Worm (Caenorhabditis elegans) whole organism, young adult: ENCODE measurements around the gene srj-22.

ENCODE experiments used
- B0035.1 ChIP-seq: sonication (generic microtip); optimal IDR thresholded peaks from 2 replicates; lab custom pipeline; 2016; ENCODE audit warnings: missing genetic modification characterization, mild to moderate bottlenecking, missing compliant biosample characterization, missing genotype, missing genetic modification reagents
- B0336.3 ChIP-seq: fragments of 200-800 bp; sonication (Bioruptor generic); IDR thresholded peaks from 2 replicates; pipeline ENCODE4 v1.3.6; 2022; ENCODE audit warnings: missing genetic modification characterization, missing compliant biosample characterization
- D2030.7 ChIP-seq: fragments of 200-800 bp; sonication (Bioruptor generic); IDR thresholded peaks from 2 replicates; pipeline ENCODE4 v1.3.6; 2022; ENCODE audit warnings: missing genetic modification reagents, missing genetic modification characterization, missing compliant biosample characterization
- F22D6.2 ChIP-seq: sonication (generic microtip); optimal IDR thresholded peaks from 2 replicates; lab custom pipeline; 2016; ENCODE audit warnings: mild to moderate bottlenecking, missing genetic modification characterization, missing compliant biosample characterization
- F23B12.7 ChIP-seq: sonication (generic microtip); optimal IDR thresholded peaks from 2 replicates; lab custom pipeline; 2017; ENCODE audit warnings: missing genetic modification characterization, mild to moderate bottlenecking, missing compliant biosample characterization, antibody characterized with exemption, moderate library complexity; ENCODE audit not compliant: insufficient read depth
- F33H1.4 ChIP-seq: fragments of 200-800 bp; sonication (Bioruptor generic); IDR thresholded peaks from 2 replicates; pipeline ENCODE4 v1.3.6; 2022; ENCODE audit warnings: missing genetic modification reagents, missing genetic modification characterization, missing compliant biosample characterization
- F52B5.7 ChIP-seq: sonication (generic microtip); optimal IDR thresholded peaks from 2 replicates; lab custom pipeline; 2016; ENCODE audit warnings: mild to moderate bottlenecking, missing genetic modification characterization, missing compliant biosample characterization
- T07F8.4 ChIP-seq: sonication (generic microtip); optimal IDR thresholded peaks from 2 replicates; lab custom pipeline; 2016; ENCODE audit warnings: mild to moderate bottlenecking, missing genetic modification characterization, moderate library complexity, missing compliant biosample characterization
- Y53G8AR.9 ChIP-seq: fragments of 200-800 bp; sonication (Bioruptor generic); conservative IDR thresholded peaks from 2 replicates; pipeline ENCODE4 v1.3.6; 2022; ENCODE audit warnings: missing genetic modification reagents, missing genetic modification characterization, missing compliant biosample characterization
- akir-1 ChIP-seq: fragments of 200-800 bp; sonication (Bioruptor generic); optimal IDR thresholded peaks from 2 replicates; lab custom pipeline; 2018; ENCODE audit warnings: mild to moderate bottlenecking, missing genetic modification characterization, moderate library complexity, missing compliant biosample characterization
- ama-1 ChIP-seq, 3 experiments: fragments of 150-350 bp in 1 of 3; sonication (generic microtip) in 2 of 3; optimal IDR thresholded peaks; 2 replicates each; lab custom pipeline; 2014 to 2018; ENCODE audit warnings: missing biosample characterization in 2 of 3, missing genetic modification characterization in 2 of 3, missing genetic modification reagents in 2 of 3
- aptf-2 ChIP-seq: fragments of 200-800 bp; sonication (Bioruptor generic); conservative IDR thresholded peaks from 2 replicates; pipeline ENCODE4 v1.3.6; 2022; ENCODE audit warnings: missing genetic modification reagents, missing genetic modification characterization, missing compliant biosample characterization
- attf-6 ChIP-seq: fragments of 200-800 bp; sonication (Bioruptor generic); IDR thresholded peaks from 2 replicates; pipeline ENCODE4 v1.3.6; 2022; ENCODE audit warnings: missing genetic modification reagents, missing genetic modification characterization, missing compliant biosample characterization
- bed-2 ChIP-seq: fragments of 200-800 bp; sonication (Bioruptor generic); IDR thresholded peaks from 2 replicates; pipeline ENCODE4 v1.3.6; 2022; ENCODE audit warnings: missing genetic modification reagents, missing genetic modification characterization, missing compliant biosample characterization
- cebp-2 ChIP-seq: fragments of 200-800 bp; sonication (Bioruptor generic); IDR thresholded peaks from 2 replicates; pipeline ENCODE4 v1.3.6; 2022; ENCODE audit warnings: missing genetic modification characterization, missing compliant biosample characterization
- dox-1 ChIP-seq: fragments of 200-800 bp; sonication (Bioruptor generic); IDR thresholded peaks from 2 replicates; pipeline ENCODE4 v1.3.6; 2022; ENCODE audit warnings: missing genetic modification reagents, missing genetic modification characterization, missing compliant biosample characterization
- dpff-1 ChIP-seq: sonication (generic microtip); optimal IDR thresholded peaks from 2 replicates; lab custom pipeline; 2017; ENCODE audit warnings: mild to moderate bottlenecking, missing genetic modification characterization, missing compliant biosample characterization
- efl-1 ChIP-seq: fragments of 150-350 bp; optimal IDR thresholded peaks from 2 replicates; lab custom pipeline; 2014; ENCODE audit warnings: missing biosample characterization, missing genetic modification reagents, missing genetic modification characterization
- egrh-3 ChIP-seq: fragments of 200-800 bp; sonication (Bioruptor generic); IDR thresholded peaks from 2 replicates; pipeline ENCODE4 v1.3.6; 2022; ENCODE audit warnings: missing genetic modification reagents, missing genetic modification characterization, missing compliant biosample characterization
- ekl-4 ChIP-seq: fragments of 200-800 bp; sonication (Bioruptor generic); IDR thresholded peaks from 2 replicates; pipeline ENCODE4 v1.3.6; 2022; ENCODE audit warnings: missing genetic modification reagents, missing genetic modification characterization, missing compliant biosample characterization
- ets-4 ChIP-seq: fragments of 200-800 bp; sonication (Bioruptor generic); optimal IDR thresholded peaks from 2 replicates; lab custom pipeline; 2018; ENCODE audit warnings: mild to moderate bottlenecking, missing genetic modification characterization, missing compliant biosample characterization
- fkh-3 ChIP-seq: sonication (generic microtip); optimal IDR thresholded peaks from 2 replicates; lab custom pipeline; 2016; ENCODE audit warnings: mild to moderate bottlenecking, missing genetic modification characterization, missing compliant biosample characterization
- hlh-26 ChIP-seq: fragments of 200-800 bp; sonication (Bioruptor generic); conservative IDR thresholded peaks from 2 replicates; pipeline ENCODE4 v1.3.6; 2022; ENCODE audit warnings: missing genetic modification reagents, missing genetic modification characterization, missing compliant biosample characterization
- hmg-20 ChIP-seq: fragments of 200-800 bp; sonication (Bioruptor generic); IDR thresholded peaks from 2 replicates; pipeline ENCODE4 v1.3.6; 2022; ENCODE audit warnings: missing genetic modification reagents, missing genetic modification characterization, missing compliant biosample characterization
- hrde-1 ChIP-seq: sonication (generic microtip); optimal IDR thresholded peaks from 2 replicates; lab custom pipeline; 2016; ENCODE audit warnings: missing genetic modification characterization, mild to moderate bottlenecking, missing compliant biosample characterization, moderate library complexity, missing genotype, missing genetic modification reagents, borderline replicate concordance
- let-607 ChIP-seq, 2 experiments: fragments of 200-800 bp in 1 of 2; sonication (Bioruptor generic) in 1 of 2; sonication (generic microtip) in 1 of 2; optimal IDR thresholded peaks; 2 replicates each; lab custom pipeline; 2016 to 2018; ENCODE audit warnings: mild to moderate bottlenecking in 2 of 2, missing compliant biosample characterization in 2 of 2, missing genetic modification characterization in 2 of 2, moderate library complexity in 2 of 2, missing genotype in 1 of 2
- lin-40 ChIP-seq: sonication (generic microtip); optimal IDR thresholded peaks from 2 replicates; lab custom pipeline; 2016; ENCODE audit warnings: missing genetic modification characterization, mild to moderate bottlenecking, missing compliant biosample characterization, missing genotype, missing genetic modification reagents
- lsy-27 ChIP-seq: sonication (generic microtip); optimal IDR thresholded peaks from 2 replicates; lab custom pipeline; 2017; ENCODE audit warnings: missing genetic modification characterization, mild to moderate bottlenecking, missing compliant biosample characterization, antibody characterized with exemption, missing genotype, borderline replicate concordance; ENCODE audit not compliant: insufficient read depth
- mcd-1 ChIP-seq: fragments of 200-800 bp; sonication (Bioruptor generic); IDR thresholded peaks from 2 replicates; pipeline ENCODE4 v1.3.6; 2022; ENCODE audit warnings: missing genetic modification reagents, missing genetic modification characterization, missing compliant biosample characterization
- nfya-2 ChIP-seq: fragments of 200-800 bp; sonication (Bioruptor generic); IDR thresholded peaks from 2 replicates; pipeline ENCODE4 v1.3.6; 2022; ENCODE audit warnings: missing genetic modification reagents, missing genetic modification characterization, missing compliant biosample characterization
- nfyb-1 ChIP-seq: fragments of 200-800 bp; sonication (Bioruptor generic); IDR thresholded peaks from 2 replicates; pipeline ENCODE4 v1.3.6; 2022; ENCODE audit warnings: missing genetic modification reagents, missing genetic modification characterization, missing compliant biosample characterization
- nhr-27 ChIP-seq: fragments of 200-800 bp; sonication (Bioruptor generic); optimal IDR thresholded peaks from 2 replicates; lab custom pipeline; 2018; ENCODE audit warnings: mild to moderate bottlenecking, missing genetic modification characterization, moderate library complexity, missing compliant biosample characterization
- rcor-1 ChIP-seq: fragments of 200-800 bp; sonication (Bioruptor generic); IDR thresholded peaks from 2 replicates; pipeline ENCODE4 v1.3.6; 2022; ENCODE audit warnings: missing genetic modification reagents, missing genetic modification characterization, missing compliant biosample characterization
- rec-8 ChIP-seq, 2 experiments: sonication (generic microtip); optimal IDR thresholded peaks; 2 replicates each; lab custom pipeline; 2016; ENCODE audit warnings: mild to moderate bottlenecking in 2 of 2, missing genetic modification characterization in 2 of 2, missing genetic modification reagents in 2 of 2, missing genotype in 2 of 2, missing biosample characterization in 1 of 2, missing compliant biosample characterization in 1 of 2, moderate library complexity in 1 of 2
- rpc-1 ChIP-seq, 2 experiments: fragments of 150-350 bp in 1 of 2; sonication (generic microtip) in 1 of 2; optimal IDR thresholded peaks; 2 replicates each; lab custom pipeline; 2014 to 2018; ENCODE audit warnings: missing biosample characterization in 1 of 2, missing genetic modification characterization in 1 of 2, missing genetic modification reagents in 1 of 2, missing genotype in 1 of 2
- sea-2 ChIP-seq: fragments of 200-800 bp; sonication (Bioruptor generic); IDR thresholded peaks from 2 replicates; pipeline ENCODE4 v1.3.6; 2022; ENCODE audit warnings: missing genetic modification characterization, missing compliant biosample characterization
- snpc-1.3 ChIP-seq: sonication (generic microtip); optimal IDR thresholded peaks from 2 replicates; lab custom pipeline; 2017; ENCODE audit warnings: missing genetic modification characterization, mild to moderate bottlenecking, missing compliant biosample characterization, antibody characterized with exemption, moderate library complexity, missing genotype, missing genetic modification reagents; ENCODE audit not compliant: insufficient read depth
- tbx-9 ChIP-seq: sonication (generic microtip); optimal IDR thresholded peaks from 2 replicates; lab custom pipeline; 2016; ENCODE audit warnings: borderline replicate concordance, missing genetic modification characterization, inconsistent platforms, missing compliant biosample characterization
- tlf-1 ChIP-seq: fragments of 200-800 bp; sonication (Bioruptor generic); optimal IDR thresholded peaks from 2 replicates; lab custom pipeline; 2018; ENCODE audit warnings: mild to moderate bottlenecking, missing genetic modification characterization, missing compliant biosample characterization
- unc-62 ChIP-seq: fragments of 150-350 bp; optimal IDR thresholded peaks from 2 replicates; lab custom pipeline; 2014; ENCODE audit warnings: missing biosample characterization, missing genetic modification reagents, missing genetic modification characterization
- ztf-18 ChIP-seq: sonication (generic microtip); optimal IDR thresholded peaks from 2 replicates; lab custom pipeline; 2016; ENCODE audit warnings: missing genotype, mild to moderate bottlenecking, missing genetic modification characterization, missing compliant biosample characterization
- ztf-22 ChIP-seq: fragments of 200-800 bp; sonication (Bioruptor generic); optimal IDR thresholded peaks from 2 replicates; lab custom pipeline; 2018; ENCODE audit warnings: mild to moderate bottlenecking, missing genetic modification characterization, moderate library complexity, missing compliant biosample characterization
- ztf-3 ChIP-seq: fragments of 200-800 bp; sonication (Bioruptor generic); optimal IDR thresholded peaks from 2 replicates; lab custom pipeline; 2018; ENCODE audit warnings: mild to moderate bottlenecking, missing genetic modification characterization, missing compliant biosample characterization

srj-22 gene

ce11 chrV:10715158-10716152, 28.1 kb downstream of the srj-22 start (continued):
- TF ChIP-seq attf-6 (GFP tag; lab: Robert Waterston, UW) (no peak), hrde-1 (tag; lab: Kevin White, UChicago) (no peak), tbx-9 (no peak), rcor-1 (peak; percentile 67), let-607 (tag; optimal IDR thresholded peaks at IDR 0.05; lab: Kevin White, UChicago) (no peak), lin-40 (tag; lab: Kevin White, UChicago) (peak; percentile 78), F33H1.4 (no peak), snpc-1.3 (no peak), cebp-2 (no peak), hmg-20 (GFP tag; lab: Robert Waterston, UW) (no peak), ztf-3 (peak; percentile 70), T07F8.4 (no peak), unc-62 (GFP tag; lab: Kevin White, UChicago) (peak; percentile 68), dox-1 (GFP tag; lab: Robert Waterston, UW) (peak; percentile 86), bed-2 (GFP tag; lab: Robert Waterston, UW) (no peak), sea-2 (GFP tag; lab: Robert Waterston, UW) (0 out of 2 replicates have a peak, but pooled peaks have one; percentile 50), nfya-2 (no peak), aptf-2 (GFP tag; lab: Robert Waterston, UW) (no peak), ama-1 (optimal IDR thresholded peaks at IDR 0.05; lab: Kevin White, UChicago) (no peak), ama-1 (GFP tag; optimal IDR thresholded peaks at IDR 0.05; lab: Kevin White, UChicago) (no peak), rpc-1 (optimal IDR thresholded peaks at IDR 0.05; lab: Kevin White, UChicago) (no peak), rpc-1 (tag; optimal IDR thresholded peaks at IDR 0.05; lab: Kevin White, UChicago) (no peak), F22D6.2 (tag; lab: Kevin White, UChicago) (peak; percentile 56), nfyb-1 (peak; percentile 91), D2030.7 (GFP tag; lab: Robert Waterston, UW) (no peak), nhr-27 (tag; lab: Kevin White, UChicago) (no peak), B0035.1 (tag; lab: Kevin White, UChicago) (no peak), efl-1 (GFP tag; lab: Kevin White, UChicago) (no peak), ztf-18 (tag; lab: Kevin White, UChicago) (peak; percentile 12), fkh-3 (tag; lab: Kevin White, UChicago) (no peak), tlf-1 (GFP tag; lab: Kevin White, UChicago) (peak; percentile 29), hlh-26 (GFP tag; lab: Robert Waterston, UW) (no peak), akir-1 (GFP tag; lab: Kevin White, UChicago) (no peak), F23B12.7 (tag; lab: Kevin White, UChicago) (no peak), egrh-3 (GFP tag; lab: Robert Waterston, UW) (peak; percentile 94), dpff-1 (tag; lab: Kevin White, UChicago) (no peak), rec-8 (tag; optimal IDR thresholded peaks at IDR 0.05; lab: Kevin White, UChicago) (no peak), Y53G8AR.9 (GFP tag; lab: Robert Waterston, UW) (peak; percentile 82), ekl-4 (peak; percentile 84), B0336.3 (GFP tag; lab: Robert Waterston, UW) (peak; percentile 92), mcd-1 (GFP tag; lab: Robert Waterston, UW) (peak; percentile 80), lsy-27 (tag; lab: Kevin White, UChicago) (no peak), ztf-22 (GFP tag; lab: Kevin White, UChicago) (peak; percentile 92), ets-4 (GFP tag; lab: Kevin White, UChicago) (no peak), F52B5.7 (tag; lab: Kevin White, UChicago) (peak; percentile 83)
